Worm (Caenorhabditis elegans) whole organism, L2 larva: Measurements from ENCODE around the gene C48B4.12.

Experiments
- C34F6.9 ChIP-seq: fragments of 150-350 bp; optimal IDR thresholded peaks from 2 replicates; lab custom pipeline; 2014; ENCODE audit warnings: missing biosample characterization, missing genetic modification characterization
- F13H6.1 ChIP-seq: sonication (generic microtip); optimal IDR thresholded peaks from 2 replicates; lab custom pipeline; 2016; ENCODE audit warnings: missing genetic modification characterization, missing compliant biosample characterization
- R02D3.7 ChIP-seq: fragments of 150-350 bp; optimal IDR thresholded peaks from 2 replicates; lab custom pipeline; 2014; ENCODE audit warnings: missing biosample characterization, missing genetic modification characterization
- Y55F3AM.14 ChIP-seq: fragments of 200-800 bp; sonication (Bioruptor generic); optimal IDR thresholded peaks from 2 replicates; lab custom pipeline; 2018; ENCODE audit warnings: mild to moderate bottlenecking, missing genetic modification characterization, missing compliant biosample characterization
- ZK546.5 ChIP-seq: sonication (generic microtip); optimal IDR thresholded peaks from 2 replicates; lab custom pipeline; 2017; ENCODE audit warnings: missing biosample characterization, missing genetic modification characterization
- alr-1 ChIP-seq: fragments of 150-350 bp; optimal IDR thresholded peaks from 2 replicates; lab custom pipeline; 2014; ENCODE audit warnings: missing biosample characterization, missing genetic modification characterization
- aly-2 ChIP-seq: fragments of 150-350 bp; optimal IDR thresholded peaks from 2 replicates; lab custom pipeline; 2014; ENCODE audit warnings: missing biosample characterization, missing genetic modification characterization
- ama-1 ChIP-seq: fragments of 150-350 bp; optimal IDR thresholded peaks from 2 replicates; lab custom pipeline; 2018; ENCODE audit warnings: inconsistent platforms
- blmp-1 ChIP-seq: sonication (generic microtip); optimal IDR thresholded peaks from 2 replicates; lab custom pipeline; 2017; ENCODE audit warnings: missing genetic modification characterization, mild to moderate bottlenecking, missing compliant biosample characterization, antibody characterized with exemption, moderate library complexity; ENCODE audit not compliant: insufficient read depth
- ceh-16 ChIP-seq: fragments of 150-350 bp; optimal IDR thresholded peaks from 2 replicates; lab custom pipeline; 2014; ENCODE audit warnings: missing biosample characterization, missing genetic modification characterization
- crh-2 ChIP-seq: sonication (generic microtip); optimal IDR thresholded peaks from 2 replicates; lab custom pipeline; 2017; ENCODE audit warnings: missing biosample characterization, missing genetic modification characterization
- dmd-4 ChIP-seq: sonication (generic microtip); optimal IDR thresholded peaks from 2 replicates; lab custom pipeline; 2017; ENCODE audit warnings: missing biosample characterization, missing genetic modification characterization
- egl-27 ChIP-seq: sonication (generic microtip); optimal IDR thresholded peaks from 3 replicates; lab custom pipeline; 2017; ENCODE audit warnings: missing biosample characterization, missing genetic modification reagents, missing genetic modification characterization
- elt-1 ChIP-seq: fragments of 150-350 bp; optimal IDR thresholded peaks from 2 replicates; lab custom pipeline; 2014; ENCODE audit warnings: missing biosample characterization, missing genetic modification characterization
- elt-3 ChIP-seq: sonication (generic microtip); optimal IDR thresholded peaks from 2 replicates; lab custom pipeline; 2017; ENCODE audit warnings: missing biosample characterization, missing genetic modification characterization
- fos-1 ChIP-seq: fragments of 150-350 bp; optimal IDR thresholded peaks from 2 replicates; lab custom pipeline; 2014; ENCODE audit warnings: missing biosample characterization, missing genetic modification characterization
- lin-11 ChIP-seq: fragments of 150-350 bp; sonication (generic microtip); optimal IDR thresholded peaks from 2 replicates; lab custom pipeline; 2014; ENCODE audit warnings: missing biosample characterization, missing genetic modification characterization, inconsistent platforms, mixed read lengths
- lin-39 ChIP-seq: fragments of 150-350 bp; optimal IDR thresholded peaks from 2 replicates; lab custom pipeline; 2014; ENCODE audit warnings: missing biosample characterization, missing genetic modification reagents, missing genetic modification characterization
- lsy-2 ChIP-seq, 2 experiments: fragments of 150-350 bp in 1 of 2; sonication (generic microtip) in 1 of 2; optimal IDR thresholded peaks; 2 replicates each; lab custom pipeline; 2014 to 2017; ENCODE audit warnings: missing biosample characterization in 2 of 2, missing genetic modification characterization in 2 of 2
- nhr-10 ChIP-seq: sonication (generic microtip); optimal IDR thresholded peaks from 2 replicates; lab custom pipeline; 2017; ENCODE audit warnings: missing biosample characterization, missing genetic modification characterization
- nhr-11 ChIP-seq: fragments of 150-350 bp; optimal IDR thresholded peaks from 2 replicates; lab custom pipeline; 2014; ENCODE audit warnings: missing biosample characterization, missing genetic modification characterization
- nhr-12 ChIP-seq: fragments of 150-350 bp; optimal IDR thresholded peaks from 2 replicates; lab custom pipeline; 2014; ENCODE audit warnings: missing biosample characterization, missing genetic modification characterization
- nhr-129 ChIP-seq: fragments of 150-350 bp; optimal IDR thresholded peaks from 2 replicates; lab custom pipeline; 2014; ENCODE audit warnings: missing biosample characterization, missing genetic modification characterization
- nhr-21 ChIP-seq: fragments of 150-350 bp; optimal IDR thresholded peaks from 2 replicates; lab custom pipeline; 2014; ENCODE audit warnings: missing biosample characterization, missing genetic modification characterization
- nhr-23 ChIP-seq: fragments of 150-350 bp; optimal IDR thresholded peaks from 2 replicates; lab custom pipeline; 2014; ENCODE audit warnings: missing biosample characterization, missing genetic modification reagents, missing genetic modification characterization
- nhr-237 ChIP-seq: fragments of 150-350 bp; optimal IDR thresholded peaks from 2 replicates; lab custom pipeline; 2014; ENCODE audit warnings: missing biosample characterization, missing genetic modification characterization
- nhr-25 ChIP-seq: fragments of 150-350 bp; sonication (generic microtip); optimal IDR thresholded peaks from 3 replicates; lab custom pipeline; 2014; ENCODE audit warnings: missing biosample characterization, missing genetic modification characterization
- nhr-77 ChIP-seq: fragments of 150-350 bp; optimal IDR thresholded peaks from 2 replicates; lab custom pipeline; 2014; ENCODE audit warnings: missing biosample characterization, missing genetic modification characterization
- peb-1 ChIP-seq: fragments of 150-350 bp; optimal IDR thresholded peaks from 2 replicates; lab custom pipeline; 2014; ENCODE audit warnings: missing biosample characterization, missing genetic modification characterization
- sem-4 ChIP-seq: fragments of 150-350 bp; optimal IDR thresholded peaks from 2 replicates; lab custom pipeline; 2014; ENCODE audit warnings: missing biosample characterization, missing genetic modification reagents, missing genetic modification characterization
- sma-3 ChIP-seq: sonication (generic microtip); optimal IDR thresholded peaks from 2 replicates; lab custom pipeline; 2016; ENCODE audit warnings: missing genetic modification reagents, missing genetic modification characterization, missing compliant biosample characterization
- sma-9 ChIP-seq, 2 experiments: fragments of 150-350 bp in 1 of 2; sonication (generic microtip) in 1 of 2; optimal IDR thresholded peaks; 2 replicates each; lab custom pipeline; 2014 to 2016; ENCODE audit warnings: missing genetic modification characterization in 2 of 2, mild to moderate bottlenecking in 1 of 2, missing biosample characterization in 1 of 2, missing compliant biosample characterization in 1 of 2, missing genetic modification reagents in 1 of 2, moderate library complexity in 1 of 2
- snpc-4 ChIP-seq: fragments of 150-350 bp; optimal IDR thresholded peaks from 2 replicates; lab custom pipeline; 2014; ENCODE audit warnings: missing biosample characterization, missing genetic modification characterization
- unc-39 ChIP-seq: fragments of 150-350 bp; optimal IDR thresholded peaks from 2 replicates; lab custom pipeline; 2014; ENCODE audit warnings: missing biosample characterization, missing genetic modification characterization
- unc-55 ChIP-seq: fragments of 150-350 bp; sonication (generic microtip); optimal IDR thresholded peaks from 3 replicates; lab custom pipeline; 2014; ENCODE audit warnings: missing biosample characterization, missing genetic modification reagents, missing genetic modification characterization
- unc-62 ChIP-seq: fragments of 150-350 bp; optimal IDR thresholded peaks from 2 replicates; lab custom pipeline; 2014; ENCODE audit warnings: missing biosample characterization, missing genetic modification reagents, missing genetic modification characterization
- zag-1 ChIP-seq: fragments of 150-350 bp; optimal IDR thresholded peaks from 2 replicates; lab custom pipeline; 2014; ENCODE audit warnings: missing biosample characterization, missing genetic modification characterization
- ztf-1 ChIP-seq: fragments of 200-800 bp; sonication (Bioruptor generic); conservative IDR thresholded peaks from 2 replicates; pipeline ENCODE4 v1.3.6; 2022; ENCODE audit warnings: missing genetic modification characterization, missing compliant biosample characterization
- ztf-11 ChIP-seq: sonication (generic microtip); optimal IDR thresholded peaks from 2 replicates; lab custom pipeline; 2017; ENCODE audit warnings: missing biosample characterization, missing genetic modification characterization
- ztf-4 ChIP-seq: fragments of 150-350 bp; optimal IDR thresholded peaks from 2 replicates; lab custom pipeline; 2014; ENCODE audit warnings: missing biosample characterization, missing genetic modification characterization

C48B4.12 gene

DNA sequence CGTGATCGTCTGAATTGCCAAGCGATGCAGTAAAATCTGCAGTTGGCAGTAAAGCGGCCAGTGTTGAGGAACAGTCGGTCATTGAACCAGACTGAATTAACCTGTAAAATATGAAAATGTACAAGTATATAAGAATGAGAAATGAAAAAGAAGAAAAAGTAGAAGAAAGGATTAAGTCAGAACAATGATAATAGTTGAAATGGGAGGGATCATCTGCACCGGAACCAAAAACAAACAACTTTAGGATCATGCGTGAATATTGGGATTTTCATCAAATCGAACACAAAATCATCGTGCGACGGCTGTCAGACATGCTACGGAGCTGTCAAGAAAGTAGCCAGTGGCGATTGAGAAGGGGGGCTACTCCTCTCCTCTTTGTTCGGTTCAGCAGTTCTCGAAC, 39.9 kb downstream of the C48B4.12 start, which contains the start of gene gei-13:
gei-13 (minus strand) TSS at position 101 of the 400 bp plus-strand sequence.
- TF ChIP-seq sem-4 (no peak), lin-11 (tag; lab: Kevin White, UChicago) (no peak), F13H6.1 (tag; lab: Kevin White, UChicago) (no peak), nhr-10 (no peak), elt-1 (tag; lab: Kevin White, UChicago) (no peak)

DNA sequence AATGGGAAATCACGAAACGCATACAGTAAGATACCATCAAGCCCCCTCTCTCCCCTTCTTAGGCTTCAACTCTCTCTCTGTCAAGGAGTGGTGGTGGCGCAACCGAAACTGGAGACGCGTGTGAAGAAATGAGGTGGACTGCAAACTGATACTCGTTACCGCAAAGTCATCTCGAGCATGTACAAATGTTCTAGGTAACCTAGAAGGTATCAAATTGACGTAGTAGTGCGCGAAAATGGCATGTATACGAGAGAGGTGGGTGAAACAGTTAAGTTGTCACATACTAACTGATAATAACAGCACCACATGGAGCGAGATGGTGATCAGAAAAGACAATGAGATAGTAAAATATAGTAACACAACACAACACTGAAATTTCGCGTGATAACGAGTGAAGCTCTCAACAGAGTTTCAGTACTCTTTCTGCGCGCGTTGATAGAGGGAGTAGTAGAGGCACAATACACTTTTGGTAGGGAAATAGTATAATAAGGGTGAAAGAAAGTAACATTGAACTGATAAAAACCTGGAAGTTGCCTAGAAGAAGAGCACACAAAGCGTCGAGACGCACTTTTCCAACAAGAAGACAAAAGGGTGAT, 41.1 kb downstream of the C48B4.12 start:
- TF ChIP-seq egl-27 (tag; lab: Kevin White, UChicago) (no peak), crh-2 (tag; lab: Kevin White, UChicago) (peak; percentile 35), nhr-25 (no peak), lin-39 (tag; lab: Kevin White, UChicago) (no peak), sma-3 (GFP tag; lab: Kevin White, UChicago) (peak; percentile 14), C34F6.9 (no peak), lsy-2 (tag; optimal IDR thresholded peaks at IDR 0.05; lab: Kevin White, UChicago) (no peak), snpc-4 (tag; lab: Kevin White, UChicago) (no peak), ceh-16 (tag; lab: Kevin White, UChicago) (no peak), nhr-237 (tag; lab: Kevin White, UChicago) (no peak), Y55F3AM.14 (GFP tag; lab: Kevin White, UChicago) (peak; percentile 21), unc-62 (GFP tag; lab: Kevin White, UChicago) (no peak), aly-2 (tag; lab: Kevin White, UChicago) (no peak), F13H6.1 (tag; lab: Kevin White, UChicago) (no peak), ama-1 (lab: Kevin White, UChicago) (no peak), unc-39 (no peak), unc-55 (no peak), elt-3 (tag; lab: Kevin White, UChicago) (no peak), nhr-77 (tag; lab: Kevin White, UChicago) (no peak), dmd-4 (tag; lab: Kevin White, UChicago) (no peak), sma-9 (GFP tag; optimal IDR thresholded peaks at IDR 0.05; lab: Kevin White, UChicago) (peak; percentile 17), sma-9 (tag; optimal IDR thresholded peaks at IDR 0.05; lab: Kevin White, UChicago) (no peak), ztf-4 (no peak), fos-1 (tag; lab: Kevin White, UChicago) (peak; percentile 62), blmp-1 (no peak), nhr-129 (no peak)

DNA sequence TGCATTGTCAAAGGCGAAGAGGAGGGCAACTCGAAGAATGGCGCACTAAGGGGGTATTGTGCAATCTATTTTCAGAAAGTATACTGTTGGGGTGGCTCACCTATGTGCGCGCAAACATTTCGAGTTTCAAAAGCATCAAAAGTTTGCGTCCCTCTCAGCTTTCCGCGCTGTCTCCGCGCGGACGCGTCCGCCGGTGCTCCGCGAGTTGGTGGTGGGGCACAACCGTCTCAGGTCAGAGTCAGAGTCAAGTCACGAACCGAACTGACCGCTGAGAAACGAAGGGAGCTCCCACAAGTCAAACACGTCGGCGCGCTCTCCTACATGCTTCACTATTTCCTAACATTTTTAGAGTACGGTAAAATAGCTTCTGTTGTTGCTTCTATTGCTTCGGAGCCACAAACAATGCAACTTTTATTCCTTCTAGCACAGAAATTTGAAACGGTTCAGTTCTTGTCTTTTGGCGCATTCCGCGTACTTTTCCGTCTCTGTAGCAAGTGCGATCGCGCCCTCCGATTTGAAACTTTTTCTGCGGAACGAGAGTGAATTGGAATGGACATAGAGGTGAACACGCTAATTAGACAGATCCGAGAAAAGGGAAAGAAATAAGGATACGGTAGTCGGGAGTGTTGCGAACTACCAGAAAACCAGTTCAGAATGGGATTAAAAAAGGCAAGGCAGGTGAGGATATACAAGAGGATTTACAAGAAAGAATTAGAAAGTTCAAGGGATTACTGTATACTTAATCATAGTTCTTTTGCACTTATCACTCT, 42.3 kb downstream of the C48B4.12 start:
- TF ChIP-seq crh-2 (tag; lab: Kevin White, UChicago) (no peak), peb-1 (tag; lab: Kevin White, UChicago) (no peak), C34F6.9 (no peak), ztf-1 (GFP tag; lab: Robert Waterston, UW) (no peak), fos-1 (tag; lab: Kevin White, UChicago) (no peak), sma-3 (GFP tag; lab: Kevin White, UChicago) (no peak), nhr-11 (tag; lab: Kevin White, UChicago) (no peak), alr-1 (no peak), unc-62 (GFP tag; lab: Kevin White, UChicago) (no peak), lin-11 (tag; lab: Kevin White, UChicago) (no peak), nhr-12 (tag; lab: Kevin White, UChicago) (no peak), snpc-4 (tag; lab: Kevin White, UChicago) (no peak), sem-4 (no peak), ama-1 (lab: Kevin White, UChicago) (no peak), Y55F3AM.14 (GFP tag; lab: Kevin White, UChicago) (no peak), ceh-16 (tag; lab: Kevin White, UChicago) (no peak), nhr-21 (tag; lab: Kevin White, UChicago) (no peak)

DNA sequence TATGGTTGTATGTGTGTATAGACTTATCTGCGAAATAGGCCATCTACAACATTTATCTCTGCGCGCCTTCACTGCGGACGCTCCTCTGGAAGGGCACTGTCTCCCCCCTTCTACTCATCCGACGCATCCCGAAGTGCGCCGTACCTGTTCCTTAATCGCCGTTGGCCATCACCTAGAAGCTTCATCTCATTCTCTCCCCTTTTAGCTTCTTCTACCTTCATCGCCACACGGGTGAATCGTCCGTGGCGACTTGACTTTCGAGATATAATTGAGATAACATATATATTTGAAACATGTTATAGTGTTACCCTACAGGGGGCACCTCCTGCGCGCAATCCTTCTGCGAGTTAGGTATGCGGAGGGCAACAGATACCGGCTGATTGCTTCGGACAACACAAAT, 45.0 kb downstream of the C48B4.12 start:
- TF ChIP-seq alr-1 (no peak), ZK546.5 (tag; lab: Kevin White, UChicago) (no peak), peb-1 (tag; lab: Kevin White, UChicago) (no peak), elt-1 (tag; lab: Kevin White, UChicago) (no peak), dmd-4 (tag; lab: Kevin White, UChicago) (no peak), sem-4 (no peak), ztf-11 (tag; lab: Kevin White, UChicago) (no peak), nhr-23 (tag; lab: Kevin White, UChicago) (no peak), unc-55 (no peak), zag-1 (tag; lab: Kevin White, UChicago) (no peak), blmp-1 (no peak), Y55F3AM.14 (GFP tag; lab: Kevin White, UChicago) (no peak), R02D3.7 (no peak), unc-39 (no peak), ceh-16 (tag; lab: Kevin White, UChicago) (no peak)
